Fruit fly (Drosophila melanogaster) whole organism: ENCODE measurements around the gene REPTOR.

Experiments used
- CG8478 ChIP-seq: fragments of >200 bp; optimal IDR thresholded peaks from 2 replicates; lab custom pipeline; 2018; ENCODE audit warnings: inconsistent platforms
- Dll ChIP-seq: fragments of >200 bp; optimal IDR thresholded peaks from 2 replicates; lab custom pipeline; 2017
- EcR ChIP-seq, 2 experiments: fragments of >200 bp; optimal IDR thresholded peaks; 2 replicates each; lab custom pipeline; 2017; ENCODE audit warnings: missing biosample characterization in 2 of 2, missing genetic modification characterization in 2 of 2, missing genetic modification reagents in 2 of 2
- pan ChIP-seq: fragments of >200 bp; optimal IDR thresholded peaks from 2 replicates; lab custom pipeline; 2017
- psq ChIP-seq: fragments of >200 bp; optimal IDR thresholded peaks from 2 replicates; lab custom pipeline; 2017
- usp ChIP-seq: fragments of >200 bp; optimal IDR thresholded peaks from 2 replicates; lab custom pipeline; 2017; ENCODE audit warnings: missing biosample characterization, missing genetic modification characterization, mixed read lengths

Gene REPTOR

dm6 chr3R:24582669-24582995 lies at the start of gene REPTOR:
REPTOR (minus strand) TSS chr3R:24582864.
- TF ChIP-seq Dll (lab: Kevin White, UChicago): no peak
- no peak for TF ChIP-seq CG8478 (lab: Kevin White, UChicago)
- TF ChIP-seq usp (GFP tag; lab: Kevin White, UChicago): no peak
- peak; percentile 12 for TF ChIP-seq psq
- no peak for TF ChIP-seq pan (lab: Kevin White, UChicago)
- no peak for TF ChIP-seq EcR (GFP tag; optimal IDR thresholded peaks at IDR 0.05; lab: Kevin White, UChicago)

dm6 chr3R:24629877-24630808 lies 47.5 kb upstream of the REPTOR start, which contains the start of gene Wsck:
Wsck (minus strand) TSS chr3R:24630075.
- TF ChIP-seq pan (lab: Kevin White, UChicago) (no peak), CG8478 (lab: Kevin White, UChicago) (peak; percentile 97)

- TF ChIP-seq Dll (lab: Kevin White, UChicago): no peak
- no peak for TF ChIP-seq psq
- TF ChIP-seq EcR (GFP tag; optimal IDR thresholded peaks at IDR 0.05; lab: Kevin White, UChicago): no peak
- TF ChIP-seq CG8478 (lab: Kevin White, UChicago): no peak
- no peak for TF ChIP-seq pan (lab: Kevin White, UChicago)
- TF ChIP-seq usp (GFP tag; lab: Kevin White, UChicago): no peak
These were observed 44.0 kb upstream of the REPTOR start for dm6 chr3R:24626667-24627066.

- TF ChIP-seq CG8478 (lab: Kevin White, UChicago): no peak
- TF ChIP-seq psq: no peak
These were observed 43.4 kb upstream of the REPTOR start for dm6 chr3R:24626003-24626486.

dm6 chr3R:24625517-24625925 lies 42.9 kb upstream of the REPTOR start, which contains the start of the genes Syx18 and atl:
Syx18 (minus strand) TSS chr3R:24625562.
atl (plus strand) TSS chr3R:24625671.
- TF ChIP-seq EcR (GFP tag; optimal IDR thresholded peaks at IDR 0.05; lab: Kevin White, UChicago): no peak
- no peak for TF ChIP-seq usp (GFP tag; lab: Kevin White, UChicago)
- TF ChIP-seq CG8478 (lab: Kevin White, UChicago): no peak
- TF ChIP-seq psq: no peak
- TF ChIP-seq Dll (lab: Kevin White, UChicago): no peak
- no peak for TF ChIP-seq pan (lab: Kevin White, UChicago)

dm6 chr3R:24620569-24620968 lies 37.9 kb upstream of the REPTOR start:
- TF ChIP-seq CG8478 (lab: Kevin White, UChicago): no peak
- TF ChIP-seq Dll (lab: Kevin White, UChicago): no peak
- TF ChIP-seq usp (GFP tag; lab: Kevin White, UChicago): no peak
- TF ChIP-seq pan (lab: Kevin White, UChicago): no peak
- no peak for TF ChIP-seq EcR (GFP tag; optimal IDR thresholded peaks at IDR 0.05; lab: Kevin White, UChicago)
- TF ChIP-seq psq: no peak

- TF ChIP-seq psq: no peak
- TF ChIP-seq CG8478 (lab: Kevin White, UChicago): no peak
- no peak for TF ChIP-seq pan (lab: Kevin White, UChicago)
- no peak for TF ChIP-seq Dll (lab: Kevin White, UChicago)
- TF ChIP-seq usp (GFP tag; lab: Kevin White, UChicago): no peak
- TF ChIP-seq EcR (GFP tag; optimal IDR thresholded peaks at IDR 0.05; lab: Kevin White, UChicago): no peak
These were observed 32.0 kb upstream of the REPTOR start for dm6 chr3R:24614707-24615022.

- TF ChIP-seq pan (lab: Kevin White, UChicago) (no peak), usp (GFP tag; lab: Kevin White, UChicago) (no peak), psq (no peak), CG8478 (lab: Kevin White, UChicago) (no peak)
These were observed 31.4 kb upstream of the REPTOR start for dm6 chr3R:24613819-24614706.

dm6 chr3R:24608316-24608715 lies 25.7 kb upstream of the REPTOR start:
- TF ChIP-seq CG8478 (lab: Kevin White, UChicago): no peak
- TF ChIP-seq psq: no peak
- TF ChIP-seq Dll (lab: Kevin White, UChicago): no peak
- no peak for TF ChIP-seq pan (lab: Kevin White, UChicago)
- TF ChIP-seq EcR (GFP tag; optimal IDR thresholded peaks at IDR 0.05; lab: Kevin White, UChicago): no peak
- TF ChIP-seq usp (GFP tag; lab: Kevin White, UChicago): no peak

- no peak for TF ChIP-seq CG8478 (lab: Kevin White, UChicago)
- TF ChIP-seq Dll (lab: Kevin White, UChicago): no peak
- no peak for TF ChIP-seq EcR (GFP tag; optimal IDR thresholded peaks at IDR 0.05; lab: Kevin White, UChicago)
- no peak for TF ChIP-seq pan (lab: Kevin White, UChicago)
- TF ChIP-seq usp (GFP tag; lab: Kevin White, UChicago): no peak
- no peak for TF ChIP-seq psq
These were observed 24.2 kb upstream of the REPTOR start for dm6 chr3R:24606868-24607267.

- TF ChIP-seq Dll (lab: Kevin White, UChicago): no peak
- TF ChIP-seq pan (lab: Kevin White, UChicago): no peak
These were observed 21.5 kb upstream of the REPTOR start for dm6 chr3R:24604165-24604564.
